Worm (Caenorhabditis elegans): ENCODE data around the gene C01B10.44.
"Not testable (repeated sequence)": the region's sequence is repeated elsewhere in the genome, so short reads cannot be mapped to it uniquely, and the experiment has no call there.

ce11 chrIV:6591010-6591746 is 32.3 kb upstream of the C01B10.44 start, which contains the start of the genes nspb-1 and nspb-2:
- not testable (repeated sequence) for TF ChIP-seq nhr-85 (tag); elt-3 (tag; optimal IDR thresholded peaks at IDR 0.05); nhr-84 (tag; optimal IDR thresholded peaks at IDR 0.05); snpc-4 (tag; optimal IDR thresholded peaks at IDR 0.05); sptf-1 (tag; optimal IDR thresholded peaks at IDR 0.05); fkh-10 (GFP tag; optimal IDR thresholded peaks at IDR 0.05); ama-1 (optimal IDR thresholded peaks at IDR 0.05); lin-15B (tag; optimal IDR thresholded peaks at IDR 0.05)
